Worm (Caenorhabditis elegans): ENCODE data around the gene gana-1.

Gene gana-1

ce11 chrV:12084216-12084615 lies 2.8 kb upstream of the gana-1 start, which contains the start of gene R07B7.8:
Gene R07B7.8, minus strand, starts transcription at chrV:12084316.
- TF ChIP-seq nhr-232 (tag; optimal IDR thresholded peaks at IDR 0.05) = no peak
- TF ChIP-seq nhr-11 (tag; optimal IDR thresholded peaks at IDR 0.05) = no peak
- TF ChIP-seq hlh-8 (tag; optimal IDR thresholded peaks at IDR 0.05) = no peak
- TF ChIP-seq lim-6 (tag; optimal IDR thresholded peaks at IDR 0.05) = no peak
- TF ChIP-seq Y22D7AL.16 (tag; optimal IDR thresholded peaks at IDR 0.05) = no peak
- TF ChIP-seq tbx-7 (tag; optimal IDR thresholded peaks at IDR 0.05) = no peak
- no peak for TF ChIP-seq elt-2 (tag; optimal IDR thresholded peaks at IDR 0.05)
- TF ChIP-seq K02D7.2 (tag; optimal IDR thresholded peaks at IDR 0.05) = no peak

- TF ChIP-seq ceh-18 (tag; optimal IDR thresholded peaks at IDR 0.05) = no peak
- TF ChIP-seq elt-2 (tag; optimal IDR thresholded peaks at IDR 0.05) = peak; percentile 90
Observed at ce11 chrV:12085867-12086634, 983 bp upstream of the gana-1 start.

DNA sequence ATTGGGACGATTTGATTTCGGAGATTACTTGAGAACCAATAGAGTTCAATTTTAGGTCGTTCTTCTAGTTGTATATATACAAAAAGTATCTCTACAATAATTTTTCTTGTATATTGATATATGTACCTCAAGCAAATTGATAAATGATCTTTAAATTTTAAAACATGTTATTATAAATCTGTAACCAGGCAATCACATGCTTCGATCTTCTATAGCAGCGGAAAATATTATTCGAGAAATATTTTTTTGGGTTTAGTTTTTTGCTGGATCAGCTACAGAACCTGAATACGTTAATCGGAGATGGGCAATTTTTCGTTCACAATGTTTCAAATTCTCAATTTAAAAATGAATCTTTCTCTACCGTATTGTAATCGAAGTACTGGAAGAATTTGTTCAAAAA lies 1.7 kb downstream of the gana-1 start, which contains the start of gene R07B7.12:
TSS of gene R07B7.12 (plus strand) at position 301 of the 400 bp plus-strand sequence.
- TF ChIP-seq ceh-2 (tag; optimal IDR thresholded peaks at IDR 0.05) (no peak), sox-2 (GFP tag; IDR thresholded peaks at IDR 0.05) (no peak), C38D4.7 (GFP tag; optimal IDR thresholded peaks at IDR 0.05) (no peak), dve-1 (tag; optimal IDR thresholded peaks at IDR 0.05) (no peak), unc-3 (GFP tag; conservative IDR thresholded peaks at IDR 0.05) (no peak), unc-3 (tag; optimal IDR thresholded peaks at IDR 0.05) (no peak), fax-1 (tag; optimal IDR thresholded peaks at IDR 0.05) (no peak), ref-2 (tag; optimal IDR thresholded peaks at IDR 0.05) (no peak), ceh-9 (tag; optimal IDR thresholded peaks at IDR 0.05) (no peak), hlh-13 (GFP tag; optimal IDR thresholded peaks at IDR 0.05) (no peak)

DNA sequence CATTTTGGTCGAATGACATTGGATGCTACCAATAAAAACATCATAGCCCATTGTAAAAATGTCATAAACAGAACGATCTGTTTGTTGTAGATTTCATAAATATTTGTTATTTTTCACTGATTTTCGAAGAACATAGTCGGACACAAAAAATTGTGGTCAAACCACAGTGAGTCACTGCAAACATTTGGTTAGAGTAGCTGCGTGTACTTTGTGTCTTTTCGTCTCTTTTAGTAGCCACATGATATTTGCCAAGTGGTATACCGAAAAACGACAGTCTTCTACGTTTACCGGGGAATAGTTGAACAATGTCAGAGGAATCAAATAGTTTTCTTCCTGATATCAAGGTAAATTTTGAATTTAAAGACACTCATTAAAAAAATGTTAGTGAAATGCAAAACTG lies 4.7 kb downstream of the gana-1 start, which contains the start of gene nhr-206:
TSS of gene nhr-206 (plus strand) at position 248 of the 400 bp plus-strand sequence.
- TF ChIP-seq hlh-8 (tag; optimal IDR thresholded peaks at IDR 0.05) (no peak), pat-9 (tag; optimal IDR thresholded peaks at IDR 0.05) (no peak), elt-2 (tag; optimal IDR thresholded peaks at IDR 0.05) (no peak), ahr-1 (tag; optimal IDR thresholded peaks at IDR 0.05) (no peak), fkh-6 (tag; optimal IDR thresholded peaks at IDR 0.05) (no peak), ceh-14 (tag; optimal IDR thresholded peaks at IDR 0.05) (no peak), pag-3 (tag; optimal IDR thresholded peaks at IDR 0.05; ENCODE audit: borderline replicate concordance) (no peak), eyg-1 (tag; optimal IDR thresholded peaks at IDR 0.05) (no peak), dmd-4 (tag; optimal IDR thresholded peaks at IDR 0.05; ENCODE audit: borderline replicate concordance) (no peak), ceh-22 (tag; optimal IDR thresholded peaks at IDR 0.05) (no peak), ref-2 (tag; optimal IDR thresholded peaks at IDR 0.05) (no peak), F13H6.1 (tag; optimal IDR thresholded peaks at IDR 0.05) (no peak), madf-2 (tag; optimal IDR thresholded peaks at IDR 0.05) (no peak), dve-1 (tag; optimal IDR thresholded peaks at IDR 0.05) (no peak), lin-11 (tag; optimal IDR thresholded peaks at IDR 0.05) (no peak), unc-3 (GFP tag; conservative IDR thresholded peaks at IDR 0.05) (no peak), unc-3 (tag; optimal IDR thresholded peaks at IDR 0.05) (no peak), sox-2 (GFP tag; IDR thresholded peaks at IDR 0.05) (no peak)

DNA sequence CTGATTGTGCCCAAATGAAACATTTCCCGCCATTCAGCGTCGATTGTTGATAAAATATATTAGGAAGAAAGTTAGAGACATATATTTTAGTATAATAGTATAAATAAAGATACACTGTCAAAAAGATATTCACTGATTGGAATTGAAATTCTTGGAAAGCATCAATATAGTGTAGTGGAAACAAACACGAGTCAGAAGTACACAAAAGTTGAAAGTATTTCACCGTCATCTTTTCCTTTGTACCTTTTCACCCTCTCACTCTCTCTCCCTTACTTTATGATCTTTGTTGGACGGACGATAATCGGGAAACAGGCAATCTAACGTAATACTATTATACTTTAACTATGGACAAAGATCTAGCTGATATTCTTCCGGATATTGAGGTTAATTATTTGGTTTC lies 7.0 kb downstream of the gana-1 start, which contains the start of gene nhr-208:
TSS of gene nhr-208 (plus strand) at position 288 of the 400 bp plus-strand sequence.
- TF ChIP-seq hlh-15 (tag; optimal IDR thresholded peaks at IDR 0.05) = no peak
- no peak for TF ChIP-seq hlh-6 (tag; optimal IDR thresholded peaks at IDR 0.05)
- no peak for TF ChIP-seq ttx-3 (tag; optimal IDR thresholded peaks at IDR 0.05)
- no peak for TF ChIP-seq ets-4 (tag; optimal IDR thresholded peaks at IDR 0.05)
- TF ChIP-seq ceh-6 (GFP tag; optimal IDR thresholded peaks at IDR 0.05) = no peak
- TF ChIP-seq ceh-24 (tag; optimal IDR thresholded peaks at IDR 0.05) = no peak
- no peak for TF ChIP-seq ceh-9 (tag; optimal IDR thresholded peaks at IDR 0.05)
